Worm (Caenorhabditis elegans): ENCODE data around the gene K10D11.2.

The K10D11.2 gene

DNA sequence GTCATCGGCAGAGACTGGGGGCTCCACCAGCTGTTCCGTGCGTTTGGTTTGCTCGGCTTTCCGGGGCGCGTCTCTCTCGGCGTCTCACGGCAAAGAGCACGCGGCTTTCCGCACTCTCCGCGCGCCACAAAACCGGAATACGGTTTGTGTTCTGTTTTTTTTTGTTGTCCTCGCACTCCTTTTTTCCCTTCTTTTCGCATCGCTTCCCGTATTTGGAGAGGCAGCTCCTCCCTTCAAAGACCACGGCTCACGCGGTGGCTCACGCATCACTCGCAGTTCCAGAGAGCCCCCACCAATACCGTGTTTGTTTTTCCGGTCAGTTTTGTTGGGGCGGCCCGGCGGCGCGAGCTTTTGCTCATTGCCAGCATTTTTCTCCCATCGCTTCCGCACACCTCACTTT, 44.1 kb downstream of the K10D11.2 start:
- TF ChIP-seq ceh-28 (tag; optimal IDR thresholded peaks at IDR 0.05): no peak
- TF ChIP-seq aly-2 (tag; optimal IDR thresholded peaks at IDR 0.05): no peak
- TF ChIP-seq lin-39 (tag; optimal IDR thresholded peaks at IDR 0.05): no peak
- no peak for TF ChIP-seq fos-1 (tag; optimal IDR thresholded peaks at IDR 0.05)
- TF ChIP-seq ZK546.5 (tag; optimal IDR thresholded peaks at IDR 0.05): no peak
- no peak for TF ChIP-seq tbx-2 (tag; optimal IDR thresholded peaks at IDR 0.05)
- TF ChIP-seq nhr-28 (tag; optimal IDR thresholded peaks at IDR 0.05): no peak
- no peak for TF ChIP-seq skn-1 (tag; optimal IDR thresholded peaks at IDR 0.05)
- TF ChIP-seq nhr-11 (tag; optimal IDR thresholded peaks at IDR 0.05): no peak
- TF ChIP-seq nhr-12 (tag; optimal IDR thresholded peaks at IDR 0.05): no peak
- TF ChIP-seq ztf-11 (tag; optimal IDR thresholded peaks at IDR 0.05): no peak
- TF ChIP-seq R02D3.7 (tag; optimal IDR thresholded peaks at IDR 0.05): no peak
- no peak for TF ChIP-seq egl-5 (tag; optimal IDR thresholded peaks at IDR 0.05)
- TF ChIP-seq nhr-76 (tag; optimal IDR thresholded peaks at IDR 0.05): no peak

DNA sequence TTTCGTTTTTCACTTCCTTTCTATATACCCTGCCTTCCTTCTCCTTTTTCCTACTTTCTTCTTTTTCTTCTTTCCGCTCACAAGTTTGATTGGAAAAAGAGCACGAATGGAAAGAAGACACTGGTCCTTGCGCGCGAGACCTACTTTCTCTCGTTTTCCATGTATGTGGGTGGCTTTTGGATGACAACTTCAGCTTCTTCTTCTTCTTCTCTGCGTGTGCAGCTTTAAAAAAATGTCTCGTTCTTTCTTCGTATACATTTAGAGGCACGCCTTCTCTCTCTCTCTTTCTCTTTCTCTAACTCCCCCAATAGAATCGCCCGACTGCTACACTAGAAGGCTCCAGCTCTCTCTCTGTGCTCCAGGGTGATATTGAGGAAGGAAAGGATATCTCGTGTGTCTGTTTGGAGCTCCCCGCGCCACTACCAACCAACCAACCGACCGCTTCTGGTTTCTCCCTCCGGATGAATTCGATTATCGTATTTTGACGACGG, 47.1 kb downstream of the K10D11.2 start:
- TF ChIP-seq ceh-9 (tag; optimal IDR thresholded peaks at IDR 0.05): peak; percentile 32
- TF ChIP-seq elt-1 (tag; optimal IDR thresholded peaks at IDR 0.05): peak; percentile 1
- no peak for TF ChIP-seq fkh-10 (GFP tag; optimal IDR thresholded peaks at IDR 0.05)
- TF ChIP-seq hmg-11 (tag; optimal IDR thresholded peaks at IDR 0.05): peak; percentile 55
- TF ChIP-seq nfya-1 (tag; optimal IDR thresholded peaks at IDR 0.05; ENCODE audit: insufficient read depth): peak; percentile 59
- peak; percentile 31 for TF ChIP-seq snpc-4 (tag; optimal IDR thresholded peaks at IDR 0.05)
- no peak for TF ChIP-seq nhr-11 (tag; optimal IDR thresholded peaks at IDR 0.05)
- TF ChIP-seq skn-1 (tag; optimal IDR thresholded peaks at IDR 0.05): peak; percentile 9

DNA sequence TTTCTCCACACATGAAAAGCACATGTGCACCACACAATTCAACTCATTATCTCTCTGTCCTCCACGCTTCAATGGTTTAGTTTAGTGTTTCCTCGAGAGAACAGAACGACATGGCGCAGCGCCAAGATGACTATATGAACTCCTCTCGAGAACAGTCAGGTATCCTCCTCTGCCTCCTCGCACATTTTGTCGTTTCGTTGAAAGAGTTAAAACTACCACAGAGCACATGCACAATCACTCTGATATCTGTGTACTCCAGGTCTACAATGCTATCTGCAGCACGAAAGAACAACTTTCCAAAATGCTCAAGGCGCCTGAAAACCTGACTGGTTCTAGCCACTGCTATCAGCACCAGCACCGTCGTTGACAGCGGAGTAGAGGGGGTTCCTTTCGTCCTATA, 48.0 kb downstream of the K10D11.2 start:
- TF ChIP-seq elt-2 (tag; optimal IDR thresholded peaks at IDR 0.05): peak; percentile 92
- TF ChIP-seq pha-4 (tag; optimal IDR thresholded peaks at IDR 0.05): no peak
- TF ChIP-seq snpc-4 (tag; optimal IDR thresholded peaks at IDR 0.05): no peak
- no peak for TF ChIP-seq nhr-28 (tag; optimal IDR thresholded peaks at IDR 0.05)
- TF ChIP-seq eor-1 (tag; optimal IDR thresholded peaks at IDR 0.05): no peak
- TF ChIP-seq ztf-4 (tag; optimal IDR thresholded peaks at IDR 0.05): no peak
- peak; percentile 76 for TF ChIP-seq pqm-1 (tag; optimal IDR thresholded peaks at IDR 0.05)
- TF ChIP-seq nhr-77 (tag; optimal IDR thresholded peaks at IDR 0.05): no peak
- TF ChIP-seq jun-1 (tag; optimal IDR thresholded peaks at IDR 0.05): peak; percentile 36
- TF ChIP-seq elt-1 (tag; optimal IDR thresholded peaks at IDR 0.05): no peak
- TF ChIP-seq hmg-11 (tag; optimal IDR thresholded peaks at IDR 0.05): no peak

DNA sequence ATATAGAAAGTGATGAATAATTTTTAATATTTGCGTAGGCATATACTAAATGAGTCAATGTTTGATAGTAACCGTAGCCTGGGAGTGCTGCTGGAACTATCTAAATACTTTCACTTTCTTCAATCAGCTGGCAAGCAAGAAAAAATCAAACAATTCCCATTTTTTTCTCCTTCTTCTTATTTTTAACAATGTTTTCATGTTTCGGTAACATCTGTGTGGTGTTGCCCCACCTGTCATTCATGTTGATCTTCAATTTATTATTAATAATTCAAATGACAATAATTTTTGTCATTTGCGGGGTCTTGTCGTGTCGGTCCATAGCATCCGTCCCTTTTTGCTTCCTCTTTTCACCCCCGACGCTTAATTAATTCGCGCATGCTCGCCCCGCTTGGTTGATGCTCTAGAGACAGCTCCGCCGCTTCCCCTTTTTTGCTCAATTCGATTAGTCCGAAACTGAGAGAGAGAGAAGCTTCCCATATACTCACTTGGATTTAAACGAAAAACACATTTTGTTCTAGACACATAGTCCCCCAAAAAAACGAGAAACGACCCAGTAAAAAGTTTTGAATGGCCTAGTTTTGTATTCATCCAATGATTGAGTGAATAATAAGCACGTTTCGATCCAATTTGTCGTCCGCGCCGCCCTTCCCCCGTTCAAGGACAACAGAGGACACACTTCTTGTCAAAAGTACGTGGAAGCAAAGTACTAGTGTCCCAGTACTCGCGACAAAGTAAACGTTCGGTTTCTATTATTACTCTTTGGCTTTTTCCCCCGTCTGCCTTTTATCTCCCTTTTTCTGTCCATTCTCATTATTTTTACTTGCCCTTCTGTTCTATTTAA, 49.2 kb downstream of the K10D11.2 start:
- TF ChIP-seq mdl-1 (tag; optimal IDR thresholded peaks at IDR 0.05) (no peak), eor-1 (tag; optimal IDR thresholded peaks at IDR 0.05) (no peak), ceh-9 (tag; optimal IDR thresholded peaks at IDR 0.05) (no peak), lsy-12 (tag; optimal IDR thresholded peaks at IDR 0.05) (no peak), ceh-28 (tag; optimal IDR thresholded peaks at IDR 0.05) (no peak), nhr-25 (tag; optimal IDR thresholded peaks at IDR 0.05) (peak; percentile 18), pqm-1 (tag; optimal IDR thresholded peaks at IDR 0.05) (peak; percentile 4), lin-39 (tag; optimal IDR thresholded peaks at IDR 0.05) (no peak), aly-2 (tag; optimal IDR thresholded peaks at IDR 0.05) (no peak), hmg-11 (tag; optimal IDR thresholded peaks at IDR 0.05) (no peak)

DNA sequence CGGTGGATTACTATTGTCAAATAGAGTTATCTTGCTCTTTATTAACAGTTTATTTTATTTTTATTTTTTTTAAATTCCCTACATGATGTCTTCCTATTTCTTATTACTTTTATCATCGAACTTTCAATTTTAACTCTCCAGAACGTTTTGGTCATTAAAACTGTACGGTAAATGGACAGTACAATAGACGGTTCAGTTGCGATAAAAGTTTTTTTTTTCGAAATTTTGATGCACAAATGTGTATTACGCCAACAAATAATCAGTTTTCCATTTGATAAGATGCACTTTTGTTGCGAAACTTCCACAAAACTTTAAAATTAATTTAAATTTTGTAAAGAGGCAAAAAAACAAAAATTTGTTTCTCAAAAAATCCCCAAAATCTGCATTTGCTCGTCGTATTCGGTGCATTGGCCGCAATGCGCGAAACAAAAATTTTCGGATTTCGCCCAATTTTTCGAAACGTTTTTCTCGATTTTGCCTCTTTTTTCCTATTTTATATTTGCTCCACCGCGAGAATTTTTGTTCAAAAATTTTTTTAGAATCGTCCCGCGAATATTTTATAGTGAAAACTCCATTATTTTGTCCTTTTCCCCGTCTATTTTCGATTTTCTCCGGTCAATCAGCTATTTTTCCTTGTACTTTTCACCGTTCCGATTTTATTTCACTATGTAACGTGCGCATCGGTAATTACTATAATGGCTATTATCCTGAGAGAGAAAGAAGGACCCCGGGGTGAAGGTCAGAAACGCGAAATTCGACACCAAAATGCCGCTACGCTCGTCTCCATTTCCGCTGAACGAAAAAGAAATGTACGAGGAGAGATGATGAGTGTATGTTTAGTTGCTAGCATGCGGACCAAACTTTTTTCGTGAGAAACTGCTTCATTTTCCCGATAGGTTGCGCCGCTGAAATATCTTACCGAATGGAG, 50.2 kb downstream of the K10D11.2 start:
- TF ChIP-seq nhr-28 (tag; optimal IDR thresholded peaks at IDR 0.05) (no peak), pha-4 (tag; optimal IDR thresholded peaks at IDR 0.05) (peak; percentile 22), elt-2 (tag; optimal IDR thresholded peaks at IDR 0.05) (peak; percentile 53)
